Fruit fly (Drosophila melanogaster) whole organism, embryonic: ENCODE data around the gene CG3726.

Source experiments
- Bgb ChIP-seq: fragments of 200-800 bp; sonication (Bioruptor generic); IDR thresholded peaks from 2 replicates; pipeline ENCODE4 v1.3.6; 2022; ENCODE audit warnings: missing biosample characterization, missing genetic modification characterization; ENCODE audit not compliant: partially characterized antibody
- CG10366 ChIP-seq: fragments of 200-800 bp; sonication (Bioruptor generic); IDR thresholded peaks from 2 replicates; pipeline ENCODE4 v1.3.6; 2022; ENCODE audit warnings: missing biosample characterization, missing genetic modification characterization
- CG12219 ChIP-seq: fragments of 200-800 bp; sonication (Bioruptor generic); optimal IDR thresholded peaks from 3 replicates; lab custom pipeline; 2018; ENCODE audit warnings: missing biosample characterization, mild to moderate bottlenecking, missing genetic modification characterization
- CG12769 ChIP-seq: fragments of 200-800 bp; sonication (Bioruptor generic); optimal IDR thresholded peaks from 2 replicates; lab custom pipeline; 2019; ENCODE audit warnings: missing biosample characterization, mild to moderate bottlenecking, missing genetic modification characterization, moderate library complexity
- CG16813 ChIP-seq: fragments of 200-800 bp; sonication (Bioruptor generic); IDR thresholded peaks from 3 replicates; pipeline ENCODE4 v1.3.6; 2022; ENCODE audit warnings: missing biosample characterization, missing genetic modification characterization; ENCODE audit not compliant: partially characterized antibody
- CG17829 ChIP-seq: fragments of 200-800 bp; optimal IDR thresholded peaks from 2 replicates; lab custom pipeline; 2019; ENCODE audit warnings: missing biosample characterization, mild to moderate bottlenecking, missing genetic modification characterization, moderate library complexity
- CG2116 ChIP-seq: fragments of 200-800 bp; sonication (Bioruptor generic); optimal IDR thresholded peaks from 3 replicates; lab custom pipeline; 2018; ENCODE audit warnings: missing biosample characterization, mild to moderate bottlenecking, missing genetic modification characterization
- CG2120 ChIP-seq: fragments of 200-800 bp; sonication (Bioruptor generic); optimal IDR thresholded peaks from 3 replicates; lab custom pipeline; 2016; ENCODE audit warnings: missing biosample characterization, missing genetic modification characterization
- CG2712 ChIP-seq: fragments of 200-800 bp; optimal IDR thresholded peaks from 3 replicates; lab custom pipeline; 2019; ENCODE audit warnings: missing biosample characterization, mild to moderate bottlenecking, missing genetic modification characterization, moderate library complexity
- CG34224 ChIP-seq: fragments of 200-800 bp; sonication (Bioruptor generic); IDR thresholded peaks from 3 replicates; pipeline ENCODE4 v1.3.6; 2022; ENCODE audit warnings: missing biosample characterization, missing genetic modification characterization; ENCODE audit not compliant: partially characterized antibody
- CG4360 ChIP-seq: fragments of 200-800 bp; sonication (Bioruptor generic); IDR thresholded peaks from 2 replicates; pipeline ENCODE4 v1.3.6; 2022; ENCODE audit warnings: missing biosample characterization, missing genetic modification characterization
- CG4820 ChIP-seq: fragments of 200-800 bp; sonication (Bioruptor generic); optimal IDR thresholded peaks from 3 replicates; lab custom pipeline; 2016; ENCODE audit warnings: missing biosample characterization, missing genetic modification characterization
- CG8944 ChIP-seq: fragments of 200-800 bp; sonication (Bioruptor generic); optimal IDR thresholded peaks from 3 replicates; lab custom pipeline; 2016; ENCODE audit warnings: missing biosample characterization, missing genetic modification characterization
- CG9437 ChIP-seq: fragments of 200-800 bp; sonication (Bioruptor generic); optimal IDR thresholded peaks from 2 replicates; lab custom pipeline; 2018; ENCODE audit warnings: missing biosample characterization, mild to moderate bottlenecking, missing genetic modification characterization
- Doc3 ChIP-seq: fragments of 200-800 bp; sonication (Bioruptor generic); IDR thresholded peaks from 3 replicates; pipeline ENCODE4 v1.3.6; 2022; ENCODE audit warnings: missing biosample characterization, missing genetic modification characterization; ENCODE audit not compliant: partially characterized antibody
- ERR ChIP-seq: fragments of 200-800 bp; sonication (Bioruptor generic); optimal IDR thresholded peaks from 2 replicates; lab custom pipeline; 2016; ENCODE audit warnings: missing biosample characterization, missing genetic modification characterization
- HHEX ChIP-seq: fragments of 200-800 bp; sonication (Bioruptor generic); optimal IDR thresholded peaks from 3 replicates; lab custom pipeline; 2017; ENCODE audit warnings: missing biosample characterization, mild to moderate bottlenecking, missing genetic modification characterization, missing genetic modification reagents
- HLH4C ChIP-seq: fragments of 200-800 bp; sonication (Bioruptor generic); IDR thresholded peaks from 3 replicates; pipeline ENCODE4 v1.3.6; 2022; ENCODE audit warnings: missing biosample characterization, missing genetic modification characterization; ENCODE audit not compliant: partially characterized antibody
- Hr78 ChIP-seq, 2 experiments: fragments of 200-800 bp in 1 of 2; fragments of >200 bp in 1 of 2; sonication (Bioruptor generic) in 1 of 2; optimal IDR thresholded peaks; 2 replicates each; lab custom pipeline; 2017 to 2019; ENCODE audit warnings: missing biosample characterization in 2 of 2, missing genetic modification characterization in 2 of 2, mild to moderate bottlenecking in 1 of 2, moderate library complexity in 1 of 2
- Jarid2 ChIP-seq: fragments of 200-800 bp; sonication (Bioruptor generic); optimal IDR thresholded peaks from 3 replicates; lab custom pipeline; 2017; ENCODE audit warnings: mild to moderate bottlenecking, missing biosample characterization, missing genetic modification reagents, missing genetic modification characterization
- MESR4 ChIP-seq: fragments of 200-800 bp; sonication (Bioruptor generic); optimal IDR thresholded peaks from 2 replicates; lab custom pipeline; 2018; ENCODE audit warnings: missing biosample characterization, mild to moderate bottlenecking, missing genetic modification characterization, moderate library complexity
- Med ChIP-seq: fragments of 200-800 bp; sonication (Bioruptor generic); peaks from one replicate; lab custom pipeline; 2016; ENCODE audit warnings: missing biosample characterization, missing genetic modification characterization, mild to moderate bottlenecking, inconsistent platforms, moderate library complexity
- NC2α ChIP-seq: fragments of 200-800 bp; sonication (Bioruptor generic); optimal IDR thresholded peaks from 2 replicates; lab custom pipeline; 2016; ENCODE audit warnings: missing biosample characterization, missing genetic modification characterization
- Ravus ChIP-seq: fragments of 200-800 bp; sonication (Bioruptor generic); IDR thresholded peaks from 2 replicates; pipeline ENCODE4 v1.3.6; 2022; ENCODE audit warnings: missing biosample characterization, missing genetic modification characterization
- Xbp1 ChIP-seq: fragments of 200-800 bp; sonication (Bioruptor generic); optimal IDR thresholded peaks from 3 replicates; lab custom pipeline; 2016; ENCODE audit warnings: missing biosample characterization, mild to moderate bottlenecking, missing genetic modification characterization
- amos ChIP-seq: fragments of 200-800 bp; sonication (Bioruptor generic); IDR thresholded peaks from 2 replicates; pipeline ENCODE4 v1.3.6; 2022; ENCODE audit warnings: missing biosample characterization, missing genetic modification characterization; ENCODE audit not compliant: partially characterized antibody
- bbx ChIP-seq: fragments of 200-800 bp; sonication (Bioruptor generic); IDR thresholded peaks from 2 replicates; pipeline ENCODE4 v1.3.6; 2022; ENCODE audit warnings: missing biosample characterization, missing genetic modification characterization; ENCODE audit not compliant: partially characterized antibody
- btn ChIP-seq: fragments of 200-800 bp; sonication (Bioruptor generic); optimal IDR thresholded peaks from 2 replicates; lab custom pipeline; 2016; ENCODE audit warnings: missing biosample characterization, missing genetic modification characterization
- chinmo ChIP-seq: fragments of 200-800 bp; sonication (Bioruptor generic); IDR thresholded peaks from 4 replicates; pipeline ENCODE4 v1.3.6; 2022; ENCODE audit warnings: missing biosample characterization, missing genetic modification characterization; ENCODE audit not compliant: partially characterized antibody
- chn ChIP-seq: fragments of 200-800 bp; sonication (Bioruptor generic); optimal IDR thresholded peaks from 2 replicates; lab custom pipeline; 2016; ENCODE audit warnings: missing biosample characterization, missing genetic modification characterization
- cwo ChIP-seq: fragments of 200-800 bp; sonication (Bioruptor generic); optimal IDR thresholded peaks from 3 replicates; lab custom pipeline; 2017; ENCODE audit warnings: missing biosample characterization, missing genetic modification characterization, mild to moderate bottlenecking, moderate library complexity, missing genetic modification reagents
- fd102C ChIP-seq: fragments of 200-800 bp; sonication (Bioruptor generic); optimal IDR thresholded peaks from 2 replicates; lab custom pipeline; 2018; ENCODE audit warnings: missing biosample characterization, mild to moderate bottlenecking, missing genetic modification characterization, moderate library complexity
- gcm ChIP-seq: fragments of 200-800 bp; sonication (Bioruptor generic); optimal IDR thresholded peaks from 2 replicates; lab custom pipeline; 2019; ENCODE audit warnings: missing biosample characterization, mild to moderate bottlenecking, missing genetic modification characterization, moderate library complexity
- hkb ChIP-seq, 2 experiments: fragments of 200-800 bp in 1 of 2; fragments of >200 bp in 1 of 2; sonication (Bioruptor generic) in 1 of 2; IDR thresholded peaks in 1 of 2; optimal IDR thresholded peaks in 1 of 2; 2 replicates each; pipeline versions ENCODE4 v1.3.6 to Lab custom; 2017 to 2022; ENCODE audit warnings: missing biosample characterization in 1 of 2, missing genetic modification characterization in 1 of 2
- luna ChIP-seq: fragments of 200-800 bp; sonication (Bioruptor generic); optimal IDR thresholded peaks from 2 replicates; lab custom pipeline; 2016; ENCODE audit warnings: missing biosample characterization, missing genetic modification characterization
- mld ChIP-seq: fragments of 200-800 bp; sonication (Bioruptor generic); IDR thresholded peaks from 3 replicates; pipeline ENCODE4 v1.3.6; 2022; ENCODE audit warnings: missing biosample characterization, missing genetic modification characterization; ENCODE audit not compliant: partially characterized antibody
- onecut ChIP-seq: fragments of 200-800 bp; sonication (Bioruptor generic); IDR thresholded peaks from 2 replicates; pipeline ENCODE4 v1.3.6; 2022; ENCODE audit warnings: missing biosample characterization, missing genetic modification characterization
- phol ChIP-seq: fragments of 200-800 bp; sonication (Bioruptor generic); optimal IDR thresholded peaks from 3 replicates; lab custom pipeline; 2018; ENCODE audit warnings: missing biosample characterization, mild to moderate bottlenecking, missing genetic modification characterization, moderate library complexity
- prd ChIP-seq, 3 experiments: fragments of >200 bp in 2 of 3; fragments of 200-800 bp in 1 of 3; sonication (Bioruptor generic) in 1 of 3; optimal IDR thresholded peaks in 2 of 3; IDR thresholded peaks in 1 of 3; 2 replicates in 2 of 3; 3 replicates in 1 of 3; pipeline versions ENCODE4 v1.3.6 to Lab custom; 2017 to 2022; ENCODE audit warnings: missing biosample characterization in 1 of 3, missing genetic modification characterization in 1 of 3
- pzg ChIP-seq: fragments of 200-800 bp; sonication (Bioruptor generic); optimal IDR thresholded peaks from 3 replicates; lab custom pipeline; 2018; ENCODE audit warnings: missing biosample characterization, mild to moderate bottlenecking, missing genetic modification characterization, moderate library complexity
- salm ChIP-seq: fragments of 200-800 bp; sonication (Bioruptor generic); optimal IDR thresholded peaks from 2 replicates; lab custom pipeline; 2018; ENCODE audit warnings: missing biosample characterization, mild to moderate bottlenecking, missing genetic modification characterization
- sima ChIP-seq: fragments of 200-800 bp; sonication (Bioruptor generic); optimal IDR thresholded peaks from 2 replicates; lab custom pipeline; 2016; ENCODE audit warnings: missing biosample characterization, missing genetic modification characterization
- slou ChIP-seq: fragments of 200-800 bp; sonication (Bioruptor generic); optimal IDR thresholded peaks from 3 replicates; lab custom pipeline; 2016; ENCODE audit warnings: missing biosample characterization, missing genetic modification characterization
- stwl ChIP-seq: fragments of 200-800 bp; sonication (Bioruptor generic); optimal IDR thresholded peaks from 3 replicates; lab custom pipeline; 2018; ENCODE audit warnings: missing biosample characterization, mild to moderate bottlenecking, missing genetic modification characterization, moderate library complexity
- unc-4 ChIP-seq: fragments of 200-800 bp; sonication (Bioruptor generic); IDR thresholded peaks from 2 replicates; pipeline ENCODE4 v1.3.6; 2022; ENCODE audit warnings: missing biosample characterization, missing genetic modification characterization; ENCODE audit not compliant: partially characterized antibody
- usp ChIP-seq: fragments of >200 bp; optimal IDR thresholded peaks from 2 replicates; lab custom pipeline; 2017; ENCODE audit warnings: missing biosample characterization, missing genetic modification characterization
- wek ChIP-seq: fragments of 200-800 bp; sonication (Bioruptor generic); optimal IDR thresholded peaks from 3 replicates; lab custom pipeline; 2018; ENCODE audit warnings: missing biosample characterization, mild to moderate bottlenecking, missing genetic modification characterization, moderate library complexity
- zen ChIP-seq: fragments of 200-800 bp; sonication (Bioruptor generic); optimal IDR thresholded peaks from 3 replicates; lab custom pipeline; 2018; ENCODE audit warnings: missing biosample characterization, mild to moderate bottlenecking, missing genetic modification characterization, moderate library complexity

CG3726 gene

dm6 chrX:5873164-5873563 is 43.7 kb upstream of the CG3726 start, which contains the start of gene GAA1:
TSS of gene GAA1 (minus strand) at chrX:5873357.
- peak; percentile 20 for TF ChIP-seq Xbp1 (GFP tag; lab: Kevin White, UChicago)
- TF ChIP-seq CG12769 (tag; lab: Kevin White, UChicago): no peak
- no peak for TF ChIP-seq fd102C (GFP tag; lab: Kevin White, UChicago)
- TF ChIP-seq gcm (GFP tag; lab: Kevin White, UChicago): peak; percentile 84
- TF ChIP-seq Jarid2 (GFP tag; lab: Kevin White, UChicago): no peak
- TF ChIP-seq ERR (GFP tag; lab: Kevin White, UChicago): no peak
- peak; percentile 98 for TF ChIP-seq HLH4C (GFP tag; lab: Robert Waterston, UW)
- TF ChIP-seq chn (GFP tag; lab: Kevin White, UChicago): no peak
- TF ChIP-seq CG4360: peak; percentile 64; the same call in 1 of the 2 replicates
- peak; percentile 96 for TF ChIP-seq mld
- no peak for TF ChIP-seq btn (GFP tag; lab: Kevin White, UChicago)
- peak; percentile 60 for TF ChIP-seq stwl (tag; lab: Kevin White, UChicago)
- peak; percentile 29 for TF ChIP-seq CG2712 (tag; lab: Kevin White, UChicago)
- peak; percentile 40 for TF ChIP-seq Med (GFP tag; lab: Kevin White, UChicago)
- TF ChIP-seq zen (tag; lab: Kevin White, UChicago): no peak
- peak; percentile 86 for TF ChIP-seq CG2116 (GFP tag; lab: Kevin White, UChicago)
- TF ChIP-seq CG16813 (GFP tag; lab: Robert Waterston, UW): peak; percentile 83
- peak; percentile 79; the same call in 2 of the 4 replicates for TF ChIP-seq chinmo (GFP tag; lab: Robert Waterston, UW)
- no peak for TF ChIP-seq wek (GFP tag; lab: Kevin White, UChicago)
- TF ChIP-seq bbx (GFP tag; lab: Robert Waterston, UW): peak; percentile 93
- TF ChIP-seq amos: peak; percentile 79
- TF ChIP-seq CG8944 (GFP tag; lab: Kevin White, UChicago): no peak
- no peak for TF ChIP-seq HHEX (GFP tag; lab: Kevin White, UChicago)
- TF ChIP-seq Doc3 (GFP tag; lab: Robert Waterston, UW): peak; percentile 55; the same call in 2 of the 3 replicates
- TF ChIP-seq prd (optimal IDR thresholded peaks at IDR 0.05; lab: Kevin White, UChicago): no peak
- TF ChIP-seq prd (GFP tag; IDR thresholded peaks at IDR 0.05; lab: Robert Waterston, UW): 0 out of 3 replicates have a peak, but pooled peaks have one; percentile 14
- peak; percentile 31 for TF ChIP-seq pzg (GFP tag; lab: Kevin White, UChicago)
- TF ChIP-seq luna (GFP tag; lab: Kevin White, UChicago): no peak
- TF ChIP-seq CG9437 (GFP tag; lab: Kevin White, UChicago): peak; percentile 0
- no peak for TF ChIP-seq CG10366
- TF ChIP-seq phol (tag; lab: Kevin White, UChicago): peak; percentile 25
- no peak for TF ChIP-seq Ravus (GFP tag; lab: Robert Waterston, UW)
- TF ChIP-seq cwo (GFP tag; lab: Kevin White, UChicago): no peak
- TF ChIP-seq unc-4 (GFP tag; lab: Robert Waterston, UW): peak; percentile 73
- no peak for TF ChIP-seq salm (tag; lab: Kevin White, UChicago)
- no peak for TF ChIP-seq Hr78 (GFP tag; optimal IDR thresholded peaks at IDR 0.05; lab: Kevin White, UChicago)
- no peak for TF ChIP-seq CG12219 (GFP tag; lab: Kevin White, UChicago)
- TF ChIP-seq usp (GFP tag; lab: Kevin White, UChicago): no peak
- TF ChIP-seq CG17829 (tag; lab: Kevin White, UChicago): peak; percentile 17
- TF ChIP-seq CG2120 (GFP tag; lab: Kevin White, UChicago): peak; percentile 26
- no peak for TF ChIP-seq onecut (GFP tag; lab: Robert Waterston, UW)
- TF ChIP-seq MESR4: peak; percentile 40
- TF ChIP-seq sima (GFP tag; lab: Kevin White, UChicago): no peak
- TF ChIP-seq slou (GFP tag; lab: Kevin White, UChicago): no peak
- TF ChIP-seq NC2α (GFP tag; lab: Kevin White, UChicago): no peak
- TF ChIP-seq CG4820 (GFP tag; lab: Kevin White, UChicago): no peak
- peak; percentile 86 for TF ChIP-seq Bgb (GFP tag; lab: Robert Waterston, UW)
- no peak for TF ChIP-seq hkb (optimal IDR thresholded peaks at IDR 0.05; lab: Kevin White, UChicago)
- TF ChIP-seq hkb (GFP tag; IDR thresholded peaks at IDR 0.05; lab: Robert Waterston, UW): peak; percentile 49; the same call in 1 of the 2 replicates
- peak; percentile 89 for TF ChIP-seq CG34224
